Fruit fly (Drosophila melanogaster) whole organism, wandering third instar larva: ENCODE results near the gene CG8852.

ENCODE experiments used
- Abd-B ChIP-seq: fragments of >200 bp; optimal IDR thresholded peaks from 2 replicates; lab custom pipeline; 2017; ENCODE audit warnings: missing biosample characterization, missing genetic modification characterization
- Dfd ChIP-seq: fragments of >200 bp; optimal IDR thresholded peaks from 2 replicates; lab custom pipeline; 2017; ENCODE audit warnings: missing biosample characterization, missing genetic modification characterization
- Dif ChIP-seq: fragments of 200-275, 200-300 bp; sonication (Bioruptor generic); optimal IDR thresholded peaks from 2 replicates; lab custom pipeline; 2018; ENCODE audit warnings: missing biosample characterization, missing genetic modification characterization; ENCODE audit not compliant: partially characterized antibody
- OdsH ChIP-seq: fragments of 200-800 bp; sonication (Bioruptor generic); optimal IDR thresholded peaks from 2 replicates; lab custom pipeline; 2016; ENCODE audit warnings: missing biosample characterization, mild to moderate bottlenecking, missing genetic modification characterization
- Vsx2 ChIP-seq: fragments of 200-300, 225-300 bp; sonication (Bioruptor generic); optimal IDR thresholded peaks from 2 replicates; lab custom pipeline; 2018; ENCODE audit warnings: missing biosample characterization, missing genetic modification characterization; ENCODE audit not compliant: partially characterized antibody
- dmrt93B ChIP-seq: fragments of 200-800 bp; sonication (Bioruptor generic); optimal IDR thresholded peaks from 2 replicates; lab custom pipeline; 2018; ENCODE audit warnings: missing biosample characterization, mild to moderate bottlenecking, missing genetic modification characterization
- dsf ChIP-seq: sonication (Bioruptor generic); optimal IDR thresholded peaks from 2 replicates; lab custom pipeline; 2016; ENCODE audit warnings: missing biosample characterization, missing genetic modification characterization, borderline replicate concordance
- foxo ChIP-seq, 2 experiments: fragments of 200-800 bp; sonication (Bioruptor generic); optimal IDR thresholded peaks; 2 replicates in 1 of 2; 3 replicates in 1 of 2; lab custom pipeline; 2016 to 2017; ENCODE audit warnings: missing biosample characterization in 2 of 2, missing genetic modification characterization in 2 of 2
- pan ChIP-seq: fragments of >200 bp; optimal IDR thresholded peaks from 2 replicates; lab custom pipeline; 2017
- psq ChIP-seq: fragments of 200-800 bp; sonication (Bioruptor generic); optimal IDR thresholded peaks from 3 replicates; lab custom pipeline; 2017; ENCODE audit warnings: missing biosample characterization, mild to moderate bottlenecking, missing genetic modification characterization, moderate library complexity

- no peak for TF ChIP-seq foxo (GFP tag; optimal IDR thresholded peaks at IDR 0.05; lab: Kevin White, UChicago)
- no peak for TF ChIP-seq psq (GFP tag; lab: Kevin White, UChicago)
- TF ChIP-seq Dfd (GFP tag; lab: Kevin White, UChicago), result no peak
- TF ChIP-seq OdsH (GFP tag; lab: Kevin White, UChicago), result no peak
- TF ChIP-seq dsf, result no peak
- no peak for TF ChIP-seq Abd-B
- TF ChIP-seq dmrt93B, result no peak
- no peak for TF ChIP-seq Dif (GFP tag; lab: Kevin White, UChicago)
- TF ChIP-seq Vsx2, result no peak
- TF ChIP-seq pan, result no peak
Measured at dm6 chr2L:3572529-3573171, 47.7 kb downstream of the CG8852 start.
